Worm (Caenorhabditis elegans): ENCODE results near the gene tmem-231.
A peak's percentile ranks its signal among the peaks of the same experiment; 100 is the strongest.

ce11 chrIV:8432709-8433108, 6.1 kb downstream of the tmem-231 start, which contains the start of the genes T26A8.4 and pdtf-1:
- TF ChIP-seq ztf-23 (GFP tag; IDR thresholded peaks at IDR 0.05): peak; percentile 51; the same call in 1 of the 2 replicates
- TF ChIP-seq med-1 (GFP tag; optimal IDR thresholded peaks at IDR 0.05; ENCODE audit: insufficient read depth): no peak
- no peak for TF ChIP-seq ref-1 (GFP tag; conservative IDR thresholded peaks at IDR 0.05)
- no peak for TF ChIP-seq klf-2 (GFP tag; conservative IDR thresholded peaks at IDR 0.05)
- TF ChIP-seq flt-1 (GFP tag; IDR thresholded peaks at IDR 0.05): peak; percentile 86
- peak; percentile 29; the same call in 1 of the 2 replicates for TF ChIP-seq T22C8.4 (GFP tag; IDR thresholded peaks at IDR 0.05)
- TF ChIP-seq tab-1 (GFP tag; IDR thresholded peaks at IDR 0.05): peak; percentile 73; the same call in 1 of the 2 replicates

All from whole organism, midembryonic.